Worm (Caenorhabditis elegans): ENCODE data around the gene sqv-8.

sqv-8 gene

ce11 chrII:9646928-9647838 is at the start of gene sqv-8:
Gene sqv-8 (plus strand): TSS chrII:9646978.
- TF ChIP-seq snpc-4 (GFP tag; optimal IDR thresholded peaks at IDR 0.05) (no peak), snpc-4 (tag; optimal IDR thresholded peaks at IDR 0.05) (no peak), tlf-1 (GFP tag; optimal IDR thresholded peaks at IDR 0.05) (no peak), madf-6 (GFP tag; IDR thresholded peaks at IDR 0.05) (peak; percentile 97), F22D6.2 (tag; optimal IDR thresholded peaks at IDR 0.05) (no peak), nhr-80 (tag; optimal IDR thresholded peaks at IDR 0.05) (peak; percentile 65), madf-3 (GFP tag; IDR thresholded peaks at IDR 0.05) (no peak), Y56A3A.18 (GFP tag; IDR thresholded peaks at IDR 0.05) (no peak), F33H1.4 (GFP tag; IDR thresholded peaks at IDR 0.05) (peak; percentile 94), mxl-1 (tag; optimal IDR thresholded peaks at IDR 0.05) (no peak), sptf-2 (GFP tag; optimal IDR thresholded peaks at IDR 0.05) (no peak), B0019.2 (GFP tag; conservative IDR thresholded peaks at IDR 0.05) (no peak), hlh-26 (GFP tag; conservative IDR thresholded peaks at IDR 0.05) (no peak), ztf-28 (GFP tag; IDR thresholded peaks at IDR 0.05) (no peak), hrde-1 (tag; optimal IDR thresholded peaks at IDR 0.05; ENCODE audit: borderline replicate concordance) (no peak), ztf-3 (GFP tag; optimal IDR thresholded peaks at IDR 0.05) (no peak), cebp-2 (GFP tag; IDR thresholded peaks at IDR 0.05) (no peak), him-1 (tag; optimal IDR thresholded peaks at IDR 0.05) (no peak), madf-8 (GFP tag; conservative IDR thresholded peaks at IDR 0.05) (peak; percentile 76), snpc-1.1 (tag; optimal IDR thresholded peaks at IDR 0.05; ENCODE audit: insufficient read depth) (no peak), attf-6 (GFP tag; IDR thresholded peaks at IDR 0.05) (no peak), ama-1 (optimal IDR thresholded peaks at IDR 0.05) (no peak), ama-1 (GFP tag; optimal IDR thresholded peaks at IDR 0.05) (no peak), dox-1 (GFP tag; IDR thresholded peaks at IDR 0.05) (0 out of 2 replicates have a peak, but pooled peaks have one; percentile 17), ceh-100 (GFP tag; IDR thresholded peaks at IDR 0.05) (no peak), nhr-27 (tag; optimal IDR thresholded peaks at IDR 0.05) (no peak), athp-1 (tag; optimal IDR thresholded peaks at IDR 0.05) (no peak), ceh-27 (GFP tag; optimal IDR thresholded peaks at IDR 0.05) (no peak), aptf-2 (GFP tag; conservative IDR thresholded peaks at IDR 0.05) (no peak), K12H6.12 (tag; optimal IDR thresholded peaks at IDR 0.05) (no peak), B0035.1 (tag; optimal IDR thresholded peaks at IDR 0.05) (no peak), K11D2.4 (GFP tag; IDR thresholded peaks at IDR 0.05) (no peak), lin-54 (GFP tag; optimal IDR thresholded peaks at IDR 0.05) (peak; percentile 80), attf-5 (GFP tag; optimal IDR thresholded peaks at IDR 0.05) (peak; percentile 20), rpc-1 (optimal IDR thresholded peaks at IDR 0.05) (no peak), rpc-1 (tag; optimal IDR thresholded peaks at IDR 0.05) (no peak), ets-4 (GFP tag; optimal IDR thresholded peaks at IDR 0.05) (no peak), somi-1 (GFP tag; optimal IDR thresholded peaks at IDR 0.05) (no peak), xnd-1 (tag; optimal IDR thresholded peaks at IDR 0.05) (peak; percentile 94), unc-62 (GFP tag; optimal IDR thresholded peaks at IDR 0.05) (peak; percentile 28), nfya-1 (tag; optimal IDR thresholded peaks at IDR 0.05; ENCODE audit: borderline replicate concordance, insufficient read depth) (no peak), lin-35 (GFP tag; optimal IDR thresholded peaks at IDR 0.05) (no peak), fkh-3 (tag; optimal IDR thresholded peaks at IDR 0.05) (no peak), ceh-91 (GFP tag; IDR thresholded peaks at IDR 0.05) (peak; percentile 27; the same call in 1 of the 2 replicates), hmg-1.2 (GFP tag; IDR thresholded peaks at IDR 0.05) (no peak), F39B2.1 (GFP tag; IDR thresholded peaks at IDR 0.05) (no peak), nhr-120 (GFP tag; IDR thresholded peaks at IDR 0.05) (no peak), D2030.7 (GFP tag; IDR thresholded peaks at IDR 0.05) (peak; percentile 62; the same call in 1 of the 2 replicates)

Measured in whole organism, young adult.